Worm (Caenorhabditis elegans) whole organism, L4/young adult: ENCODE data around the gene vps-32.1.

ENCODE experiments used
- W03F9.2 ChIP-seq: fragments of 150-350 bp; optimal IDR thresholded peaks from 2 replicates; lab custom pipeline; 2014; ENCODE audit warnings: missing biosample characterization, missing genetic modification characterization
- him-1 ChIP-seq: sonication (generic microtip); optimal IDR thresholded peaks from 2 replicates; lab custom pipeline; 2016; ENCODE audit warnings: missing genotype, missing genetic modification reagents, missing genetic modification characterization, missing compliant biosample characterization

DNA sequence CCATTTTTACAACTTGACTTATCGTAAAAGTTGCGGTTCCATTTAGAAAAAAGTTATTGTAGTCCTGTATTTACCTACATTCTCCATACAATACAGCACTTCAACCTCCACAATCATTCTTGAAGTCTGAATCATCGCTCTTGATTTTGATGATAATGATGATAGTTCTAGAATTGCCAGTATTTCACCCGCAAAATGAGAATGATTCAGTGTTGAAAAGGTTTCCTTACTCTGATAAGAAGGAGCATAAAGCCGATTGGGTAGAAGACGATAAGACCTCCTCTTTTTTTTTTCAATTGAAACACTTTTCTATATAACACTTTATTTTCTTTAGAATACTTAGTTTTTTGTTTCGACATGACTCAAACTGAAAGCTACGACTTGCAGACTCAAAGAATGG, 41.3 kb downstream of the vps-32.1 start, which contains the start of gene T19D12.4:
- TF ChIP-seq him-1 (tag; lab: Kevin White, UChicago) (no peak), W03F9.2 (tag; lab: Kevin White, UChicago) (no peak)
